Worm (Caenorhabditis elegans) whole organism, L2 larva: ENCODE data around the gene clu-1.

Source experiments
- C34F6.9 ChIP-seq: fragments of 150-350 bp; optimal IDR thresholded peaks from 2 replicates; lab custom pipeline; 2014; ENCODE audit warnings: missing biosample characterization, missing genetic modification characterization
- F13H6.1 ChIP-seq: sonication (generic microtip); optimal IDR thresholded peaks from 2 replicates; lab custom pipeline; 2016; ENCODE audit warnings: missing genetic modification characterization, missing compliant biosample characterization
- Y55F3AM.14 ChIP-seq: fragments of 200-800 bp; sonication (Bioruptor generic); optimal IDR thresholded peaks from 2 replicates; lab custom pipeline; 2018; ENCODE audit warnings: mild to moderate bottlenecking, missing genetic modification characterization, missing compliant biosample characterization
- ZK546.5 ChIP-seq: sonication (generic microtip); optimal IDR thresholded peaks from 2 replicates; lab custom pipeline; 2017; ENCODE audit warnings: missing biosample characterization, missing genetic modification characterization
- aly-2 ChIP-seq: fragments of 150-350 bp; optimal IDR thresholded peaks from 2 replicates; lab custom pipeline; 2014; ENCODE audit warnings: missing biosample characterization, missing genetic modification characterization
- ceh-16 ChIP-seq: fragments of 150-350 bp; optimal IDR thresholded peaks from 2 replicates; lab custom pipeline; 2014; ENCODE audit warnings: missing biosample characterization, missing genetic modification characterization
- crh-2 ChIP-seq: sonication (generic microtip); optimal IDR thresholded peaks from 2 replicates; lab custom pipeline; 2017; ENCODE audit warnings: missing biosample characterization, missing genetic modification characterization
- dmd-4 ChIP-seq: sonication (generic microtip); optimal IDR thresholded peaks from 2 replicates; lab custom pipeline; 2017; ENCODE audit warnings: missing biosample characterization, missing genetic modification characterization
- egl-27 ChIP-seq: sonication (generic microtip); optimal IDR thresholded peaks from 3 replicates; lab custom pipeline; 2017; ENCODE audit warnings: missing biosample characterization, missing genetic modification reagents, missing genetic modification characterization
- gmeb-1 ChIP-seq: fragments of 150-350 bp; optimal IDR thresholded peaks from 2 replicates; lab custom pipeline; 2014; ENCODE audit warnings: missing biosample characterization, missing genetic modification characterization
- lin-11 ChIP-seq: fragments of 150-350 bp; sonication (generic microtip); optimal IDR thresholded peaks from 2 replicates; lab custom pipeline; 2014; ENCODE audit warnings: missing biosample characterization, missing genetic modification characterization, inconsistent platforms, mixed read lengths
- lsy-2 ChIP-seq, 2 experiments: fragments of 150-350 bp in 1 of 2; sonication (generic microtip) in 1 of 2; optimal IDR thresholded peaks; 2 replicates each; lab custom pipeline; 2014 to 2017; ENCODE audit warnings: missing biosample characterization in 2 of 2, missing genetic modification characterization in 2 of 2
- mab-5 ChIP-seq: fragments of 150-350 bp; optimal IDR thresholded peaks from 2 replicates; lab custom pipeline; 2014; ENCODE audit warnings: missing biosample characterization, missing genetic modification characterization
- mbf-1 ChIP-seq: sonication (generic microtip); optimal IDR thresholded peaks from 2 replicates; lab custom pipeline; 2017; ENCODE audit warnings: missing biosample characterization, missing genetic modification characterization
- nhr-10 ChIP-seq: sonication (generic microtip); optimal IDR thresholded peaks from 2 replicates; lab custom pipeline; 2017; ENCODE audit warnings: missing biosample characterization, missing genetic modification characterization
- nhr-11 ChIP-seq: fragments of 150-350 bp; optimal IDR thresholded peaks from 2 replicates; lab custom pipeline; 2014; ENCODE audit warnings: missing biosample characterization, missing genetic modification characterization
- nhr-129 ChIP-seq: fragments of 150-350 bp; optimal IDR thresholded peaks from 2 replicates; lab custom pipeline; 2014; ENCODE audit warnings: missing biosample characterization, missing genetic modification characterization
- nhr-21 ChIP-seq: fragments of 150-350 bp; optimal IDR thresholded peaks from 2 replicates; lab custom pipeline; 2014; ENCODE audit warnings: missing biosample characterization, missing genetic modification characterization
- nhr-23 ChIP-seq: fragments of 150-350 bp; optimal IDR thresholded peaks from 2 replicates; lab custom pipeline; 2014; ENCODE audit warnings: missing biosample characterization, missing genetic modification reagents, missing genetic modification characterization
- nhr-237 ChIP-seq: fragments of 150-350 bp; optimal IDR thresholded peaks from 2 replicates; lab custom pipeline; 2014; ENCODE audit warnings: missing biosample characterization, missing genetic modification characterization
- nhr-25 ChIP-seq: fragments of 150-350 bp; sonication (generic microtip); optimal IDR thresholded peaks from 3 replicates; lab custom pipeline; 2014; ENCODE audit warnings: missing biosample characterization, missing genetic modification characterization
- nhr-6 ChIP-seq: fragments of 150-350 bp; optimal IDR thresholded peaks from 2 replicates; lab custom pipeline; 2014; ENCODE audit warnings: missing biosample characterization, missing genetic modification characterization
- nhr-77 ChIP-seq: fragments of 150-350 bp; optimal IDR thresholded peaks from 2 replicates; lab custom pipeline; 2014; ENCODE audit warnings: missing biosample characterization, missing genetic modification characterization
- peb-1 ChIP-seq: fragments of 150-350 bp; optimal IDR thresholded peaks from 2 replicates; lab custom pipeline; 2014; ENCODE audit warnings: missing biosample characterization, missing genetic modification characterization
- sem-4 ChIP-seq: fragments of 150-350 bp; optimal IDR thresholded peaks from 2 replicates; lab custom pipeline; 2014; ENCODE audit warnings: missing biosample characterization, missing genetic modification reagents, missing genetic modification characterization
- skn-1 ChIP-seq: sonication (generic microtip); optimal IDR thresholded peaks from 2 replicates; lab custom pipeline; 2017; ENCODE audit warnings: missing biosample characterization, missing genetic modification characterization
- sma-3 ChIP-seq: sonication (generic microtip); optimal IDR thresholded peaks from 2 replicates; lab custom pipeline; 2016; ENCODE audit warnings: missing genetic modification reagents, missing genetic modification characterization, missing compliant biosample characterization
- sma-9 ChIP-seq, 2 experiments: fragments of 150-350 bp in 1 of 2; sonication (generic microtip) in 1 of 2; optimal IDR thresholded peaks; 2 replicates each; lab custom pipeline; 2014 to 2016; ENCODE audit warnings: missing genetic modification characterization in 2 of 2, mild to moderate bottlenecking in 1 of 2, missing biosample characterization in 1 of 2, missing compliant biosample characterization in 1 of 2, missing genetic modification reagents in 1 of 2, moderate library complexity in 1 of 2
- snpc-4 ChIP-seq: fragments of 150-350 bp; optimal IDR thresholded peaks from 2 replicates; lab custom pipeline; 2014; ENCODE audit warnings: missing biosample characterization, missing genetic modification characterization
- unc-55 ChIP-seq: fragments of 150-350 bp; sonication (generic microtip); optimal IDR thresholded peaks from 3 replicates; lab custom pipeline; 2014; ENCODE audit warnings: missing biosample characterization, missing genetic modification reagents, missing genetic modification characterization
- zag-1 ChIP-seq: fragments of 150-350 bp; optimal IDR thresholded peaks from 2 replicates; lab custom pipeline; 2014; ENCODE audit warnings: missing biosample characterization, missing genetic modification characterization
- ztf-1 ChIP-seq: fragments of 200-800 bp; sonication (Bioruptor generic); conservative IDR thresholded peaks from 2 replicates; pipeline ENCODE4 v1.3.6; 2022; ENCODE audit warnings: missing genetic modification characterization, missing compliant biosample characterization

clu-1 gene

DNA sequence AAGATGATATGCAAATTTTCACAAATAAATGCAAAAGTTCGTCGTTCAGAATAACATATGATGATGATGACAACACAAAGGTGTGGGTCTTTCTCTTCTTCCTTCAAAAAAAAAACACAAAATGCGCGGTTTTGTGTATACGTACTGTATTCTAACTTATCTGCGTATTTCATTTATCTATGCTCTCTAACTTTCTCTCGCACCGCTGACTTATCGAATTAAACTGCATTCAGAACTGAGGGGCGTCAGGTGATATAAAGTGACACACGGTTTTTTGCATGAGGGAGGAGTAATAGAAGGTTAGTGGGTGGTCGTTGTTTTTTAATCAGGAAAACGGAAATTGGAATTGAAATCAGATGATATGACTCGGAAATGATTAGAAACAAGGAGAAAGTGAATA lies 21.0 kb downstream of the clu-1 start, which contains the start of gene sod-4:
Gene sod-4 (minus strand): TSS at position 109 of the 400 bp plus-strand sequence.
- TF ChIP-seq mbf-1 (no peak), sma-3 (GFP tag; lab: Kevin White, UChicago) (peak; percentile 47), gmeb-1 (tag; lab: Kevin White, UChicago) (peak; percentile 57), nhr-25 (tag; lab: Kevin White, UChicago) (peak; percentile 50), nhr-6 (tag; lab: Kevin White, UChicago) (no peak), nhr-129 (tag; lab: Kevin White, UChicago) (peak; percentile 60)

ce11 chrIII:9497412-9497811 lies 23.8 kb downstream of the clu-1 start:
- TF ChIP-seq egl-27 (tag; lab: Kevin White, UChicago), result no peak
- no peak for TF ChIP-seq skn-1 (tag; lab: Kevin White, UChicago)
- TF ChIP-seq sem-4 (tag; lab: Kevin White, UChicago), result no peak
- TF ChIP-seq F13H6.1 (tag; lab: Kevin White, UChicago), result no peak
- no peak for TF ChIP-seq mab-5
- no peak for TF ChIP-seq ceh-16 (tag; lab: Kevin White, UChicago)
- TF ChIP-seq nhr-23 (tag; lab: Kevin White, UChicago), result no peak
- no peak for TF ChIP-seq aly-2
- TF ChIP-seq crh-2 (tag; lab: Kevin White, UChicago), result no peak

ce11 chrIII:9496083-9496482 lies 25.2 kb downstream of the clu-1 start:
- TF ChIP-seq nhr-21 (tag; lab: Kevin White, UChicago), result no peak
- TF ChIP-seq egl-27 (tag; lab: Kevin White, UChicago), result no peak
- TF ChIP-seq peb-1 (tag; lab: Kevin White, UChicago), result no peak
- TF ChIP-seq ceh-16 (tag; lab: Kevin White, UChicago), result no peak
- no peak for TF ChIP-seq ZK546.5 (tag; lab: Kevin White, UChicago)
- TF ChIP-seq Y55F3AM.14 (GFP tag; lab: Kevin White, UChicago), result no peak
- TF ChIP-seq C34F6.9, result no peak
- TF ChIP-seq nhr-129 (tag; lab: Kevin White, UChicago), result no peak
- no peak for TF ChIP-seq unc-55 (GFP tag; lab: Kevin White, UChicago)
- no peak for TF ChIP-seq crh-2 (tag; lab: Kevin White, UChicago)
- no peak for TF ChIP-seq nhr-77 (tag; lab: Kevin White, UChicago)
- TF ChIP-seq gmeb-1 (tag; lab: Kevin White, UChicago), result no peak
- TF ChIP-seq dmd-4 (tag; lab: Kevin White, UChicago), result no peak
- no peak for TF ChIP-seq nhr-11 (tag; lab: Kevin White, UChicago)
- TF ChIP-seq sma-9 (GFP tag; optimal IDR thresholded peaks at IDR 0.05; lab: Kevin White, UChicago), result no peak
- no peak for TF ChIP-seq sma-9 (tag; optimal IDR thresholded peaks at IDR 0.05; lab: Kevin White, UChicago)
- TF ChIP-seq F13H6.1 (tag; lab: Kevin White, UChicago), result no peak
- TF ChIP-seq mbf-1, result no peak

DNA sequence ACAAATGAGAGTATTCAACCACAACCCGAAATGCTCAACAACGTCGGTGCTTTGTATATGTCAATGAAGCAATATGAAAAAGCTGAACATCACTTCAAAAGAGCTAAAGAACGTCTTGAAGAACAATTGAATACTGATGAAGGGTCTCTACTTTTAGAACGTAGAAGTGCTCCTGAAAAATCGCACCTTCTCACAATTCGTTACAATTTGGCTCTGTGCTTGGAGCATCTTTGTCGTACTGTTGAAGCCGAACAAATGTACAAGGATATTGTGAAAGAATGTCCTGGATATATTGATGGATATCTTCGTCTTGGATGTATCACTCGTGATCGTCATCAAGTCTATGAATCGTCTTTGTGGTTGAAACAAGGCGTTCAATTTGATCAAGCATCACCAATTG lies 27.1 kb downstream of the clu-1 start:
- TF ChIP-seq lin-11 (tag; lab: Kevin White, UChicago), result no peak

ce11 chrIII:9490783-9491547 lies 30.3 kb downstream of the clu-1 start, which contains the start of the genes dars-1 and ctr-9:
Gene dars-1 (minus strand): TSS chrIII:9491215.
Gene ctr-9 (plus strand): TSS chrIII:9491396.
- TF ChIP-seq mab-5, result no peak
- no peak for TF ChIP-seq mbf-1
- TF ChIP-seq ztf-1 (GFP tag; lab: Robert Waterston, UW), result no peak
- no peak for TF ChIP-seq gmeb-1 (tag; lab: Kevin White, UChicago)
- peak in 1 of 2 experiments; percentile 51 for TF ChIP-seq lsy-2 (tag; optimal IDR thresholded peaks at IDR 0.05; lab: Kevin White, UChicago)
- no peak for TF ChIP-seq egl-27 (tag; lab: Kevin White, UChicago)
- peak; percentile 5 for TF ChIP-seq C34F6.9
- TF ChIP-seq snpc-4 (tag; lab: Kevin White, UChicago), result no peak
- TF ChIP-seq nhr-77 (tag; lab: Kevin White, UChicago), result no peak
- peak; percentile 18 for TF ChIP-seq unc-55 (GFP tag; lab: Kevin White, UChicago)
- TF ChIP-seq zag-1 (tag; lab: Kevin White, UChicago), result no peak
- TF ChIP-seq nhr-6 (tag; lab: Kevin White, UChicago), result no peak
- peak; percentile 66 for TF ChIP-seq nhr-129 (tag; lab: Kevin White, UChicago)
- TF ChIP-seq nhr-23 (tag; lab: Kevin White, UChicago), result no peak
- no peak for TF ChIP-seq nhr-10 (tag; lab: Kevin White, UChicago)
- TF ChIP-seq nhr-237 (tag; lab: Kevin White, UChicago), result no peak
- no peak for TF ChIP-seq aly-2
- no peak for TF ChIP-seq nhr-21 (tag; lab: Kevin White, UChicago)
